Worm (Caenorhabditis elegans): ENCODE measurements around the gene wnk-1.

wnk-1 gene

DNA sequence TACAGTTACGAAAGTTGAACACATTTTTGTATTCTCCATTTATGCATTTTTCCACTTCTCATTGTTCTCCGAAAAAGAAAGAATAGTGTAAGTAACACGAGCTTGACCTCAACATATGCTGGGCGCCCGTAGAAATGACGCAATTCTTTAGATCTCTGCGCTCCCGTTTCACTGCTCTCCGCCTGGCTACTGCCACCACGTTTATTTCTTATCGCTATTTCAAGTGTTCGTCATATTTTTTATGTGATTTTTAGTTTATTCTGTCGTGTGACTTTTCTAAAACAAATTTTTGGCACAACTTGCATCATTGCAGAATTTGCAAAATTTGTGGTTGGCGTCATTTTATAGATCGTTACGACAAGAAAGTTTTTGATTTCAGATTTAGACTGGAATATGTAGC is 17.1 kb downstream of the wnk-1 start:
- TF ChIP-seq cnd-1 (tag; optimal IDR thresholded peaks at IDR 0.05) (no peak), flh-1 (GFP tag; optimal IDR thresholded peaks at IDR 0.05) (no peak), pha-4 (tag; optimal IDR thresholded peaks at IDR 0.05) (no peak), ceh-43 (GFP tag; optimal IDR thresholded peaks at IDR 0.05) (no peak), mls-2 (tag; optimal IDR thresholded peaks at IDR 0.05) (no peak), unc-39 (tag; optimal IDR thresholded peaks at IDR 0.05) (no peak), sptf-1 (tag; optimal IDR thresholded peaks at IDR 0.05) (no peak), lin-32 (GFP tag; optimal IDR thresholded peaks at IDR 0.05) (no peak), unc-62 (GFP tag; optimal IDR thresholded peaks at IDR 0.05) (no peak), ces-1 (GFP tag; optimal IDR thresholded peaks at IDR 0.05) (no peak), lin-13 (tag; optimal IDR thresholded peaks at IDR 0.05) (no peak), ham-2 (GFP tag; optimal IDR thresholded peaks at IDR 0.05) (no peak), nhr-28 (tag; optimal IDR thresholded peaks at IDR 0.05) (no peak), blmp-1 (tag; optimal IDR thresholded peaks at IDR 0.05) (no peak), mab-5 (tag; optimal IDR thresholded peaks at IDR 0.05) (no peak), elt-3 (tag; optimal IDR thresholded peaks at IDR 0.05) (no peak)

DNA sequence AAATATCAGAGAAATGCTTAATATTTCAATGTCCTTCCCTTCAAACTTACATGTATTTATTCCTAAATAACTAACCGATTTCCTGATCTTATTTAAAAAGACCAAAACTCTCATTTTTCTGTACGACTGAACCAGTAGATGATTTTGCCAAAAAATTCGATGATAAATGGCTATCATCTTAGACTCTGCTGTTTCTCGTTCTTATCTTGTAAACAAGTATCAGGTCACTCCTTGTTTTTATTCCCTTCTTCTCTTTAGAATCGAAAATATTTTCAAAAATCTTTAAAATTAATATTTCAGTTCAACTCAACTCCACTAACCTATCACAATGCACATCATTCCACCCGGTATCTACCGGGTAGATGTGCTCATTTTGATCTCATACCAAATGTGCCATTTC is 17.5 kb downstream of the wnk-1 start, which contains the start of gene C46C2.2:
C46C2.2 (plus strand) TSS at position 301 of the 400 bp plus-strand sequence.
- TF ChIP-seq snpc-4 (tag; optimal IDR thresholded peaks at IDR 0.05) (no peak), ztf-11 (tag; optimal IDR thresholded peaks at IDR 0.05) (no peak), pha-4 (tag; optimal IDR thresholded peaks at IDR 0.05) (no peak)

DNA sequence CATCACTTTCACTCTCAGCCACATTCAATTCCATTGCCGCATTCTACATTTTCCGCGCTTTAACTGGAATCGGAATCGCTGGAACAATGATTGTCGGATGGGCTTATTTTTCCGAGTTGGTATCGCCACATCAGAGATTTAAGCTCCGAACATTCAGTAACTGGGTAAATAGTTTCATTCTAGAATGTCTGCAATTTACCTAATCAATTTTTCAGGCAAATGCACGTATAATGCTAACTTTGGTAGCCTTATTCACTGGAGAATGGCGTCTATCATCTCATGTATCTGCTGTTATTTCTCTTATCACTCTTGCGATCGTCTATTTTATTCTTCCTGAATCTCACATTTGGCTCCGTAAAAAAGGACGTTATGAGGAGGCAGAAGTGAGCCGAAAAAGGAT is 18.5 kb downstream of the wnk-1 start:
- TF ChIP-seq nhr-12 (tag; optimal IDR thresholded peaks at IDR 0.05) (no peak), unc-120 (tag; optimal IDR thresholded peaks at IDR 0.05; ENCODE audit: poor library complexity, severe bottlenecking) (no peak), ceh-39 (tag; optimal IDR thresholded peaks at IDR 0.05) (no peak), mls-2 (tag; optimal IDR thresholded peaks at IDR 0.05) (no peak), mep-1 (tag; optimal IDR thresholded peaks at IDR 0.05) (no peak), elt-1 (tag; optimal IDR thresholded peaks at IDR 0.05; ENCODE audit: borderline replicate concordance, insufficient read depth) (no peak), bed-3 (GFP tag; optimal IDR thresholded peaks at IDR 0.05) (no peak), lin-13 (tag; optimal IDR thresholded peaks at IDR 0.05) (no peak), sem-2 (GFP tag; optimal IDR thresholded peaks at IDR 0.05) (no peak), blmp-1 (tag; optimal IDR thresholded peaks at IDR 0.05) (no peak), cnd-1 (tag; optimal IDR thresholded peaks at IDR 0.05) (no peak), unc-39 (tag; optimal IDR thresholded peaks at IDR 0.05) (no peak)

DNA sequence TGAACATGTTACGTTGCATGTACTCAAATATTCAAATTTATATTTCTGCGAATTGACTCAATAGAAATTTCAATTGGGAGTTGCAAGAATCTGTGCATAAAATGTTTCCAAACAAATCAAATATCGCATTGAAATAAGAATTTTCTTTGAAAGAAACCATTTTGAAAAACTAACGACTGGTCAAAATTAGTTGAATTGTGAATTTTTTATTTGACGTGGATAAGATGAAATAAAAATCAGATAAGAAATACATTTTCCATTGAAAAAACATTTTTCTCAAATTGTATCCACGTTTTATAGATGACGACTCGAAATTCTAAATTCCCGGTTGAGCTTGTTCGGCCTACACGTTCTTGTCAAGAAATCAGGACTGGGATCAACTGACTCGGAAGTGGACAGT is 24.9 kb downstream of the wnk-1 start, which contains the start of gene C46C2.3:
C46C2.3 (plus strand) TSS at position 301 of the 400 bp plus-strand sequence.
- TF ChIP-seq cnd-1 (tag; optimal IDR thresholded peaks at IDR 0.05) (no peak), lsy-2 (tag; optimal IDR thresholded peaks at IDR 0.05) (no peak), sem-2 (GFP tag; optimal IDR thresholded peaks at IDR 0.05) (no peak), tbx-8 (GFP tag; optimal IDR thresholded peaks at IDR 0.05) (no peak), ces-1 (GFP tag; optimal IDR thresholded peaks at IDR 0.05) (no peak), ceh-39 (tag; optimal IDR thresholded peaks at IDR 0.05) (no peak), zip-8 (tag; optimal IDR thresholded peaks at IDR 0.05) (no peak), flh-1 (GFP tag; optimal IDR thresholded peaks at IDR 0.05) (no peak), unc-62 (GFP tag; optimal IDR thresholded peaks at IDR 0.05) (no peak), ztf-11 (tag; optimal IDR thresholded peaks at IDR 0.05) (no peak), nhr-12 (tag; optimal IDR thresholded peaks at IDR 0.05) (no peak), unc-120 (tag; optimal IDR thresholded peaks at IDR 0.05; ENCODE audit: poor library complexity, severe bottlenecking) (no peak), mep-1 (tag; optimal IDR thresholded peaks at IDR 0.05) (no peak)

DNA sequence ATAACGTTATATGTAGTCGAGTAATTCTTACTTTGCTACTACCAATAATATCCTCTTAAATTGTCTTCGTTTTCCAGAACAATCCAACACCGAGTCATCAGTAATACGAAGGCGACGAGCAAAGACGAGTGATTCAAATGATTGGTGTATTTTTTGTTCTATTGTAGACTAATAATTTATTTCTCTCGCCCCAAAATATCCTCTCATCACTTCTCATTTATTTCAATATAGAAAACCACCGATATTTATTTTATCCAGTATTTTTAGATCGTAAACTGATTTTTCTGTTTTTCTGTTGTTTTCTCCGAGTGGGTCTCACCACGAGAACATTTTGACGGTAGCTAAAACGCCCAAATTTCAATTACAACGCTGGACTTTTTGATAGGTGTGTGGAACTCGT is 27.7 kb downstream of the wnk-1 start:
- TF ChIP-seq snpc-4 (tag; optimal IDR thresholded peaks at IDR 0.05) = no peak

DNA sequence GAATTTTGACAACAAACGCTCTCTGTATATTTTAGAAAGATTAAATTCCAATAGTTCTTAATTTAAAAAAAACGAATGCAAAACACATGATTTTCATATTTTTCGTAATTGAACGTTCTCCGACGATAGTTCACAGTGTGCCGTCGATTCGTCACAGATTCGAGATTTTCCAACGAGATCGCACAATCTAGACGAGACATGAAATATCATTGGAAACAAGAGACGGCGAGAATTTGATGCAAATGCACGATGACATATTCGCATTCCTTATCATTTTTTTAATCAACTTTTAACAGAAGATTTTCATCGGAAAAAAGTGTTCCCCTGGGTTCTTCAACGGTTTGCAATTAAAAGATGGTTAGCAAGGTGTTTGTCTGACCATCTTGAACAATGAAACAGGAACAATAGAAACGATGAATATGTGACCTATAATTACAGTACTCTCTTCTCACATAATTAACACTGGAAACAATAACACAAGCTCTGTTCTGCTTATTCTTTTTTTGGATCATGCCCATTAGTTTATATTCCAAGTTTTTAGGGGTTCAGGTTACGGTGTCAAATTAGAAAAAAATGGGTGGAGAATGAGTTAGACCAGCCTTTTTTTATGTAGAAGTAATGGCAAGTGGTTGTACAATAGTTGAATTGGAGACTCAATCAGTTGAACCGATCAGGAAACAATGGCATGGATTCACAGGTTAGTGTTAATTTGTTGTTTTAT is 32.7 kb downstream of the wnk-1 start, which contains the start of gene Y11D7A.3:
Y11D7A.3 (plus strand) TSS at position 671 of the 721 bp plus-strand sequence.
- no peak for TF ChIP-seq nhr-76 (tag; optimal IDR thresholded peaks at IDR 0.05)
- no peak for TF ChIP-seq drap-1 (GFP tag; optimal IDR thresholded peaks at IDR 0.05)
- no peak for TF ChIP-seq sem-2 (GFP tag; optimal IDR thresholded peaks at IDR 0.05)
- no peak for TF ChIP-seq zip-8 (tag; optimal IDR thresholded peaks at IDR 0.05)
- no peak for TF ChIP-seq ceh-39 (tag; optimal IDR thresholded peaks at IDR 0.05)
- TF ChIP-seq ham-2 (GFP tag; optimal IDR thresholded peaks at IDR 0.05) = no peak
- no peak for TF ChIP-seq snpc-4 (tag; optimal IDR thresholded peaks at IDR 0.05)
- no peak for TF ChIP-seq hlh-1 (tag; optimal IDR thresholded peaks at IDR 0.05)
- TF ChIP-seq lsy-2 (tag; optimal IDR thresholded peaks at IDR 0.05) = no peak
- no peak for TF ChIP-seq lin-13 (tag; optimal IDR thresholded peaks at IDR 0.05)
- TF ChIP-seq ceh-83 (GFP tag; optimal IDR thresholded peaks at IDR 0.05) = no peak
